Fruit fly (Drosophila melanogaster) whole organism, wandering third instar larva: ENCODE data around the gene CG5404.

ENCODE experiments used
- Dif ChIP-seq: fragments of 200-275, 200-300 bp; sonication (Bioruptor generic); optimal IDR thresholded peaks from 2 replicates; lab custom pipeline; 2018; ENCODE audit warnings: missing biosample characterization, missing genetic modification characterization; ENCODE audit not compliant: partially characterized antibody
- Jra ChIP-seq: sonication (Bioruptor generic); optimal IDR thresholded peaks from 2 replicates; lab custom pipeline; 2016; ENCODE audit warnings: missing biosample characterization, missing genetic modification characterization
- Mio ChIP-seq: sonication (Bioruptor generic); optimal IDR thresholded peaks from 2 replicates; lab custom pipeline; 2016; ENCODE audit warnings: missing biosample characterization, missing genetic modification characterization
- Vsx2 ChIP-seq: fragments of 200-300, 225-300 bp; sonication (Bioruptor generic); optimal IDR thresholded peaks from 2 replicates; lab custom pipeline; 2018; ENCODE audit warnings: missing biosample characterization, missing genetic modification characterization; ENCODE audit not compliant: partially characterized antibody
- ey ChIP-seq: fragments of 200-800 bp; sonication (Bioruptor generic); optimal IDR thresholded peaks from 2 replicates; lab custom pipeline; 2016; ENCODE audit warnings: missing biosample characterization, missing genetic modification characterization
- psq ChIP-seq: fragments of 200-800 bp; sonication (Bioruptor generic); optimal IDR thresholded peaks from 3 replicates; lab custom pipeline; 2017; ENCODE audit warnings: missing biosample characterization, mild to moderate bottlenecking, missing genetic modification characterization, moderate library complexity
- tai ChIP-seq: sonication (Bioruptor generic); optimal IDR thresholded peaks from 2 replicates; lab custom pipeline; 2016; ENCODE audit warnings: missing biosample characterization, missing genetic modification characterization
- usp ChIP-seq: fragments of >200 bp; optimal IDR thresholded peaks from 2 replicates; lab custom pipeline; 2017; ENCODE audit warnings: missing biosample characterization, missing genetic modification characterization
- woc ChIP-seq: sonication (Bioruptor generic); optimal IDR thresholded peaks from 2 replicates; lab custom pipeline; 2016; ENCODE audit warnings: missing biosample characterization, mild to moderate bottlenecking, missing genetic modification characterization

Gene CG5404

DNA sequence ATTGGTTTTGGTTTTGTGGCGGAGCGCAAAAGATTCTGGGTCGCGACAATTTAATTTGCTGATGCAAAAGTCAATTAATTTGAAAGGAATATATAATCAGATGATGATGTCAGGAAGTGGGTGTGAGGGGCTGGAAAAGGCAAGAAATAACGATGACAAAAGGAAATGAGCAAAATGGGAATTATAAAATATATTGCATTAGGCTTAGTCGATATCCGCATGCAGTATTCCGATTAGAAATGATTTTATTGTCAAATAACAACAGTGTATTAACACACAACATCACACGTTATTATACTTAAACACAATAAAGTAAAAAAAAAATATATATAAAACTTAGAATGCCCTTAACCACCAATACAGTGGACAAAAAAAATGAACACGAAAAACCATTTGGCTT, 27.0 kb downstream of the CG5404 start, which contains the start of gene CG34274:
Gene CG34274, plus strand, starts transcription at position 301 of the 400 bp plus-strand sequence.
- TF ChIP-seq psq (GFP tag; lab: Kevin White, UChicago) (no peak), Jra (GFP tag; lab: Kevin White, UChicago) (no peak), usp (no peak), Mio (GFP tag; lab: Kevin White, UChicago) (no peak), woc (no peak), tai (GFP tag; lab: Kevin White, UChicago) (no peak)

DNA sequence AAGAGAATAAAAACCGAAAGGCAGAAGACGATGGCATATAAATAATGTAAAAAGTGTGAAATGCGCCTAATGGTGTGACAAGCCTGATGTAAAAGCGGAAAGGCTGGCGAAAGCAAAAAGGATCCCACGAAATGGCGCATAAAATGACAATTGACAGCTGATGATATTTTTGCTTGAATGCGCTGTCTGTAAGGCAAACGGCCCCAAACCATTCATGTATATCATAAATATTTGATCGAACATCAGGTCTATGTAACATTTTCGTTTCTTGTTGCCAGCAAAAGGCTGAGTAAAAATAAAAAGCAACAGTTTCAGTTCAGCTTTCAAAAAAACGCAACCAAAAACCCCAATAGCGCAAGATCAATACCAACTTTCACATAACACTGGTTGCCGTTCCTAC, 39.9 kb downstream of the CG5404 start, which contains the start of gene CG4520:
Gene CG4520, plus strand, starts transcription at position 301 of the 400 bp plus-strand sequence.
- no peak for TF ChIP-seq ey
- TF ChIP-seq Dif, result no peak
- no peak for TF ChIP-seq Vsx2 (GFP tag; lab: Kevin White, UChicago)
